Worm (Caenorhabditis elegans) whole organism, young adult: Measurements from ENCODE around the gene hut-1.

Experiments used
- B0035.1 ChIP-seq: sonication (generic microtip); optimal IDR thresholded peaks from 2 replicates; lab custom pipeline; 2016; ENCODE audit warnings: missing genetic modification characterization, mild to moderate bottlenecking, missing compliant biosample characterization, missing genotype, missing genetic modification reagents
- C06A6.2 ChIP-seq: fragments of 200-800 bp; sonication (Bioruptor generic); conservative IDR thresholded peaks from 2 replicates; pipeline ENCODE4 v1.3.6; 2022; ENCODE audit warnings: missing genetic modification characterization, missing compliant biosample characterization
- D2030.7 ChIP-seq: fragments of 200-800 bp; sonication (Bioruptor generic); IDR thresholded peaks from 2 replicates; pipeline ENCODE4 v1.3.6; 2022; ENCODE audit warnings: missing genetic modification reagents, missing genetic modification characterization, missing compliant biosample characterization
- F23B12.7 ChIP-seq: sonication (generic microtip); optimal IDR thresholded peaks from 2 replicates; lab custom pipeline; 2017; ENCODE audit warnings: missing genetic modification characterization, mild to moderate bottlenecking, missing compliant biosample characterization, antibody characterized with exemption, moderate library complexity; ENCODE audit not compliant: insufficient read depth
- F33H1.4 ChIP-seq: fragments of 200-800 bp; sonication (Bioruptor generic); IDR thresholded peaks from 2 replicates; pipeline ENCODE4 v1.3.6; 2022; ENCODE audit warnings: missing genetic modification reagents, missing genetic modification characterization, missing compliant biosample characterization
- F52B5.7 ChIP-seq: sonication (generic microtip); optimal IDR thresholded peaks from 2 replicates; lab custom pipeline; 2016; ENCODE audit warnings: mild to moderate bottlenecking, missing genetic modification characterization, missing compliant biosample characterization
- K11D2.4 ChIP-seq: fragments of 200-800 bp; sonication (Bioruptor generic); IDR thresholded peaks from 2 replicates; pipeline ENCODE4 v1.3.6; 2022; ENCODE audit warnings: missing genetic modification reagents, missing genetic modification characterization, missing compliant biosample characterization
- Y67H2A.10 ChIP-seq: fragments of 200-800 bp; sonication (Bioruptor generic); conservative IDR thresholded peaks from 2 replicates; pipeline ENCODE4 v1.3.6; 2022; ENCODE audit warnings: missing genetic modification reagents, missing genetic modification characterization, missing compliant biosample characterization
- attf-5 ChIP-seq: fragments of 200-800 bp; sonication (Bioruptor generic); optimal IDR thresholded peaks from 2 replicates; lab custom pipeline; 2018; ENCODE audit warnings: mild to moderate bottlenecking, missing genetic modification characterization, missing compliant biosample characterization
- cebp-1 ChIP-seq, 2 experiments: fragments of 200-800 bp in 1 of 2; sonication (Bioruptor generic) in 1 of 2; sonication (generic microtip) in 1 of 2; IDR thresholded peaks in 1 of 2; optimal IDR thresholded peaks in 1 of 2; 2 replicates each; pipeline versions ENCODE4 v1.3.6 to Lab custom; 2017 to 2022; ENCODE audit warnings: missing compliant biosample characterization in 2 of 2, missing genetic modification characterization in 2 of 2, mild to moderate bottlenecking in 1 of 2, missing genetic modification reagents in 1 of 2, moderate library complexity in 1 of 2
- ceh-27 ChIP-seq: fragments of 200-800 bp; sonication (Bioruptor generic); optimal IDR thresholded peaks from 2 replicates; lab custom pipeline; 2018; ENCODE audit warnings: mild to moderate bottlenecking, missing genetic modification characterization, moderate library complexity, missing compliant biosample characterization
- ceh-91 ChIP-seq: fragments of 200-800 bp; sonication (Bioruptor generic); IDR thresholded peaks from 2 replicates; pipeline ENCODE4 v1.3.6; 2022; ENCODE audit warnings: missing genetic modification reagents, missing genetic modification characterization, missing compliant biosample characterization
- dpl-1 ChIP-seq: fragments of 150-350 bp; optimal IDR thresholded peaks from 2 replicates; lab custom pipeline; 2014; ENCODE audit warnings: missing biosample characterization, missing genetic modification reagents, missing genetic modification characterization
- efl-1 ChIP-seq: fragments of 150-350 bp; optimal IDR thresholded peaks from 2 replicates; lab custom pipeline; 2014; ENCODE audit warnings: missing biosample characterization, missing genetic modification reagents, missing genetic modification characterization
- egl-44 ChIP-seq: fragments of 200-800 bp; sonication (Bioruptor generic); IDR thresholded peaks from 2 replicates; pipeline ENCODE4 v1.3.6; 2022; ENCODE audit warnings: missing genetic modification reagents, missing genetic modification characterization, missing compliant biosample characterization
- egrh-3 ChIP-seq: fragments of 200-800 bp; sonication (Bioruptor generic); IDR thresholded peaks from 2 replicates; pipeline ENCODE4 v1.3.6; 2022; ENCODE audit warnings: missing genetic modification reagents, missing genetic modification characterization, missing compliant biosample characterization
- hmg-1.2 ChIP-seq: fragments of 200-800 bp; sonication (Bioruptor generic); IDR thresholded peaks from 2 replicates; pipeline ENCODE4 v1.3.6; 2022; ENCODE audit warnings: missing genetic modification reagents, missing genetic modification characterization, missing compliant biosample characterization
- lin-26 ChIP-seq: fragments of 200-800 bp; sonication (Bioruptor generic); IDR thresholded peaks from 2 replicates; pipeline ENCODE4 v1.3.6; 2022; ENCODE audit warnings: missing genetic modification reagents, missing genetic modification characterization, missing compliant biosample characterization
- lin-35 ChIP-seq, 3 experiments: fragments of 150-350 bp in 2 of 3; sonication (generic microtip) in 1 of 3; optimal IDR thresholded peaks; 2 replicates each; lab custom pipeline; 2014 to 2018; ENCODE audit warnings: missing biosample characterization in 3 of 3, missing genetic modification characterization in 3 of 3, missing genetic modification reagents in 3 of 3
- lin-40 ChIP-seq: sonication (generic microtip); optimal IDR thresholded peaks from 2 replicates; lab custom pipeline; 2016; ENCODE audit warnings: missing genetic modification characterization, mild to moderate bottlenecking, missing compliant biosample characterization, missing genotype, missing genetic modification reagents
- lin-54 ChIP-seq: fragments of 200-800 bp; sonication (Bioruptor generic); optimal IDR thresholded peaks from 2 replicates; lab custom pipeline; 2018; ENCODE audit warnings: mild to moderate bottlenecking, missing genetic modification characterization, missing compliant biosample characterization
- lsl-1 ChIP-seq: fragments of 200-800 bp; sonication (Bioruptor generic); optimal IDR thresholded peaks from 2 replicates; lab custom pipeline; 2018; ENCODE audit warnings: mild to moderate bottlenecking, missing genetic modification characterization, moderate library complexity, missing compliant biosample characterization
- madf-3 ChIP-seq: fragments of 200-800 bp; sonication (Bioruptor generic); IDR thresholded peaks from 2 replicates; pipeline ENCODE4 v1.3.6; 2022; ENCODE audit warnings: missing genetic modification reagents, missing genetic modification characterization, missing compliant biosample characterization
- madf-6 ChIP-seq: fragments of 200-800 bp; sonication (Bioruptor generic); IDR thresholded peaks from 2 replicates; pipeline ENCODE4 v1.3.6; 2022; ENCODE audit warnings: missing genetic modification reagents, missing genetic modification characterization, missing compliant biosample characterization
- madf-8 ChIP-seq: fragments of 200-800 bp; sonication (Bioruptor generic); conservative IDR thresholded peaks from 2 replicates; pipeline ENCODE4 v1.3.6; 2022; ENCODE audit warnings: missing genetic modification reagents, missing genetic modification characterization, missing compliant biosample characterization
- mcd-1 ChIP-seq: fragments of 200-800 bp; sonication (Bioruptor generic); IDR thresholded peaks from 2 replicates; pipeline ENCODE4 v1.3.6; 2022; ENCODE audit warnings: missing genetic modification reagents, missing genetic modification characterization, missing compliant biosample characterization
- nhr-90 ChIP-seq: sonication (generic microtip); optimal IDR thresholded peaks from 2 replicates; lab custom pipeline; 2016; ENCODE audit warnings: missing genotype, mild to moderate bottlenecking, missing genetic modification characterization, missing compliant biosample characterization
- pha-4 ChIP-seq: fragments of 150-350 bp; sonication (generic microtip); optimal IDR thresholded peaks from 2 replicates; lab custom pipeline; 2014; ENCODE audit warnings: missing biosample characterization, missing genetic modification reagents, missing genetic modification characterization
- rcor-1 ChIP-seq: fragments of 200-800 bp; sonication (Bioruptor generic); IDR thresholded peaks from 2 replicates; pipeline ENCODE4 v1.3.6; 2022; ENCODE audit warnings: missing genetic modification reagents, missing genetic modification characterization, missing compliant biosample characterization
- rpc-1 ChIP-seq, 2 experiments: fragments of 150-350 bp in 1 of 2; sonication (generic microtip) in 1 of 2; optimal IDR thresholded peaks; 2 replicates each; lab custom pipeline; 2014 to 2018; ENCODE audit warnings: missing biosample characterization in 1 of 2, missing genetic modification characterization in 1 of 2, missing genetic modification reagents in 1 of 2, missing genotype in 1 of 2
- snpc-1.3 ChIP-seq: sonication (generic microtip); optimal IDR thresholded peaks from 2 replicates; lab custom pipeline; 2017; ENCODE audit warnings: missing genetic modification characterization, mild to moderate bottlenecking, missing compliant biosample characterization, antibody characterized with exemption, moderate library complexity, missing genotype, missing genetic modification reagents; ENCODE audit not compliant: insufficient read depth
- snpc-3.4 ChIP-seq: sonication (generic microtip); optimal IDR thresholded peaks from 2 replicates; lab custom pipeline; 2017; ENCODE audit warnings: missing genetic modification characterization, mild to moderate bottlenecking, missing compliant biosample characterization, antibody characterized with exemption, moderate library complexity, missing genotype, missing genetic modification reagents
- tbp1 ChIP-seq: fragments of 200-800 bp; sonication (Bioruptor generic); optimal IDR thresholded peaks from 2 replicates; lab custom pipeline; 2018; ENCODE audit warnings: mild to moderate bottlenecking, missing genetic modification characterization, missing compliant biosample characterization
- tlf-1 ChIP-seq: fragments of 200-800 bp; sonication (Bioruptor generic); optimal IDR thresholded peaks from 2 replicates; lab custom pipeline; 2018; ENCODE audit warnings: mild to moderate bottlenecking, missing genetic modification characterization, missing compliant biosample characterization
- unc-130 ChIP-seq: sonication (generic microtip); optimal IDR thresholded peaks from 2 replicates; lab custom pipeline; 2016; ENCODE audit warnings: missing genetic modification reagents, missing genetic modification characterization, missing compliant biosample characterization
- zfh-2 ChIP-seq: fragments of 200-800 bp; sonication (Bioruptor generic); conservative IDR thresholded peaks from 2 replicates; pipeline ENCODE4 v1.3.6; 2022; ENCODE audit warnings: missing genetic modification reagents, missing genetic modification characterization, missing compliant biosample characterization
- ztf-22 ChIP-seq: fragments of 200-800 bp; sonication (Bioruptor generic); optimal IDR thresholded peaks from 2 replicates; lab custom pipeline; 2018; ENCODE audit warnings: mild to moderate bottlenecking, missing genetic modification characterization, moderate library complexity, missing compliant biosample characterization

The hut-1 gene

DNA sequence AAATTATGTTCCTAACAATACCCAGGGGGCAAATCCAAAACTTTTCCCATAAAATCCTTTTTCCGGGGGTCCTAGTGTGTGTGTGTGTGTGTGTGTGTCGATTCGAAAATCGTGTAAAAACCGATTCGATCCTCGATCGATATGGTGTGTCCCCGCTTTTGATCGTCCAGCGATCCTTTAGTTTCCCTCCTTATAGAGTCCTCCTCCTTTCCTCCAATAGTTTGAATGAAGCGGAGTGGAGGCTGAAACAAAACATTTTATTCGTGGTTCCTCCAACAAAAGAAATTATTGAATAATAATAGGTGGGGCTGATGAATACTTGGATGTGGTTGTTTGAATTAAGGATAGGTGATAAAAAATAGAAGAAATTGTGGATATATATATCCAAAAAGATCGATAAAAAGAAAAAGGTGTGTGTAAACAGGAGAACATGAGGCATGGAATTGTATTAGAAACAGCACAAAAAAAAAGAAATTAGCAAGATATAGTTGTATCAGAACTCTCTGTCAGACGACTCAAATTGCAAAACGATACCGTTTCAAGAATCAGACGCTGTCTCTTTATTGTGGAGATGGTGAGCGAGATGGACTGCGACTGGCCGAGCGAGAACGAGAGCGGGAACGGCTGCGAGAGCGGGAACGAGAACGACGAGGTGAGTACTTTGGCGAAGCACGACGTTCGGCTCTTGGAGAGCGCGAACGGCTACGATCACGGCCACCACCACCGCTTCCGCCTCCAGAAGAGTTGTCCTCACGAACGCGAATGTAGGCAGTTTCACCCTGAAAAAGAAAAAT lies 24.7 kb upstream of the hut-1 start (continued):
- TF ChIP-seq nhr-90 (tag; lab: Kevin White, UChicago) (no peak), lin-26 (GFP tag; lab: Robert Waterston, UW) (peak; percentile 63)

DNA sequence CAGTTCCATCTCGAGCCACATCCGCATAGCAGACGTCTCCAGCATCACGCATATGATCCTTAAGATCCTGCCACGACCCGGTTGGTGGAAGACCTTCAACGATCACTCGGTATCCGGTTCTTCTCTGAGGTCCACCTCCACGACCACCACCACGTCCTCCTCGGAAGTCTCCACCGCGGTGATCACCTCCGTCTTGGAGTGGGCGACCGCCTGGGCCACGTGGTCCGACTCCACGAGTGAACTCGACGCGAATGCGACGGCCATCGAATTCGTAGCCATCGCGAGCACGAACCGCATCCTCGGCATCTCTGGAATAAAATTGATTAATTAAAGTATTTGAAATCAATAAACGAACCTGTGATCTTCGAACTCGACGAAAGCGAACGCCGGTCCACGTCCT lies 24.0 kb upstream of the hut-1 start:
- TF ChIP-seq zfh-2 (peak; percentile 60), egl-44 (GFP tag; lab: Robert Waterston, UW) (no peak), egrh-3 (GFP tag; lab: Robert Waterston, UW) (peak; percentile 35; the same call in 1 of the 2 replicates), F52B5.7 (peak; percentile 26), K11D2.4 (GFP tag; lab: Robert Waterston, UW) (0 out of 2 replicates have a peak, but pooled peaks have one; percentile 16), madf-3 (peak; percentile 77)
- TF ChIP-seq, all 124 proteins: peak for 5

DNA sequence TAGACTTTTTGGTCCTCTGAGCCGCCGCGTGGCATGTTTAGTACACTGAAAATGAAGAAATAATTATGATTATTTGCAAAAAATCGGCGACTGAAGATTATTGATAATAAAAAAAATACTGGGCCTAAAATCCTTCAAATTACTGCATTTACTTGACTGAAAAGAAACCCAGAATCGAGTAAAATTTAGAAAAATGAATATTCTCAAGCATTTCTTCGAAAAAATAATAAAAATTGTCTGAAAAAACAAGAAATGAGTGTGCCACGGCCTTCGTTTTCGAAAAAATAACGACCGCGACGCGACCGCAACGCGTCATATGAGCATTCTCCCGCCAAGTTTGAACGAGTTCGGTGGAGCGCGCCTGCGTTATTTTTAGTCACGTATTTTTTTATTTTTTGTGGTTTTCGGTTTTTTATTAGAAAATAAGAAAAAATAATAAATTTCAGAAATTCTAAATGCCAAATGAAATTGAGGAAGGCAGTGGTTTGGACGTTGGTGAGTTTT lies 23.4 kb upstream of the hut-1 start, which contains the start of the genes rsp-3 and spin-4:
Gene rsp-3 (minus strand): TSS at position 51 of the 504 bp plus-strand sequence.
Gene spin-4 (plus strand): TSS at position 447 of the 504 bp plus-strand sequence.
- peak; percentile 86 for TF ChIP-seq mcd-1 (GFP tag; lab: Robert Waterston, UW)
- peak; percentile 66 for TF ChIP-seq snpc-3.4
- no peak for TF ChIP-seq C06A6.2 (GFP tag; lab: Robert Waterston, UW)
- TF ChIP-seq madf-8 (GFP tag; lab: Robert Waterston, UW): peak; percentile 40; the same call in 1 of the 2 replicates
- no peak for TF ChIP-seq cebp-1 (GFP tag; IDR thresholded peaks at IDR 0.05; lab: Robert Waterston, UW)
- peak; percentile 28 for TF ChIP-seq cebp-1 (tag; optimal IDR thresholded peaks at IDR 0.05; lab: Kevin White, UChicago)
- TF ChIP-seq ztf-22 (GFP tag; lab: Kevin White, UChicago): no peak
- TF ChIP-seq rpc-1 (optimal IDR thresholded peaks at IDR 0.05; lab: Kevin White, UChicago): no peak
- TF ChIP-seq rpc-1 (tag; optimal IDR thresholded peaks at IDR 0.05; lab: Kevin White, UChicago): no peak
- peak; percentile 8 for TF ChIP-seq tlf-1
- peak; percentile 84 for TF ChIP-seq dpl-1 (GFP tag; lab: Kevin White, UChicago)
- peak; percentile 36 for TF ChIP-seq tbp1
- peak; percentile 99 for TF ChIP-seq madf-3
- peak; percentile 57 for TF ChIP-seq lsl-1 (GFP tag; lab: Kevin White, UChicago)
- TF ChIP-seq lin-35 (GFP tag; optimal IDR thresholded peaks at IDR 0.05; lab: Kevin White, UChicago): peak in 1 of 3 experiments; percentile 89
- TF ChIP-seq attf-5 (GFP tag; lab: Kevin White, UChicago): peak; percentile 87
- TF ChIP-seq F23B12.7 (tag; lab: Kevin White, UChicago): peak; percentile 72
- TF ChIP-seq ceh-27 (GFP tag; lab: Kevin White, UChicago): peak; percentile 14
- peak; percentile 17 for TF ChIP-seq lin-40
- TF ChIP-seq F33H1.4 (GFP tag; lab: Robert Waterston, UW): peak; percentile 44; the same call in 1 of the 2 replicates
- peak; percentile 56; the same call in 1 of the 2 replicates for TF ChIP-seq D2030.7 (GFP tag; lab: Robert Waterston, UW)
- TF ChIP-seq ceh-91 (GFP tag; lab: Robert Waterston, UW): peak; percentile 61
- peak; percentile 71 for TF ChIP-seq madf-6 (GFP tag; lab: Robert Waterston, UW)
- peak; percentile 44; the same call in 1 of the 2 replicates for TF ChIP-seq hmg-1.2 (GFP tag; lab: Robert Waterston, UW)
- peak; percentile 58; the same call in 1 of the 2 replicates for TF ChIP-seq Y67H2A.10 (GFP tag; lab: Robert Waterston, UW)
- TF ChIP-seq rcor-1 (GFP tag; lab: Robert Waterston, UW): no peak
- TF ChIP-seq lin-54 (GFP tag; lab: Kevin White, UChicago): peak; percentile 89
- TF ChIP-seq snpc-1.3: peak; percentile 57
- TF ChIP-seq B0035.1 (tag; lab: Kevin White, UChicago): no peak
- peak; percentile 86 for TF ChIP-seq efl-1
- no peak for TF ChIP-seq unc-130 (GFP tag; lab: Kevin White, UChicago)
- no peak for TF ChIP-seq pha-4
